Worm (Caenorhabditis elegans) whole organism, late embryonic: ENCODE measurements around the gene C18H9.1.
A peak's percentile ranks its signal among the peaks of the same experiment; 100 is the strongest.

Source experiments
- C08G9.2 ChIP-seq: sonication (generic microtip); optimal IDR thresholded peaks from 2 replicates; lab custom pipeline; 2016; ENCODE audit warnings: mild to moderate bottlenecking, missing genetic modification characterization, moderate library complexity, missing compliant biosample characterization
- C38D4.7 ChIP-seq: fragments of 200-800 bp; sonication (Bioruptor generic); optimal IDR thresholded peaks from 2 replicates; lab custom pipeline; 2018; ENCODE audit warnings: mild to moderate bottlenecking, missing genetic modification characterization, moderate library complexity, missing compliant biosample characterization
- K02D7.2 ChIP-seq: sonication (generic microtip); optimal IDR thresholded peaks from 2 replicates; lab custom pipeline; 2017; ENCODE audit warnings: mild to moderate bottlenecking, missing genetic modification characterization, missing compliant biosample characterization
- K09A11.1 ChIP-seq: sonication (generic microtip); optimal IDR thresholded peaks from 2 replicates; lab custom pipeline; 2017; ENCODE audit warnings: antibody characterized with exemption, mild to moderate bottlenecking, missing genetic modification characterization, missing compliant biosample characterization; ENCODE audit not compliant: insufficient read depth
- Y22D7AL.16 ChIP-seq: sonication (generic microtip); optimal IDR thresholded peaks from 2 replicates; lab custom pipeline; 2016; ENCODE audit warnings: missing genetic modification characterization, missing compliant biosample characterization
- ahr-1 ChIP-seq: sonication (generic microtip); optimal IDR thresholded peaks from 2 replicates; lab custom pipeline; 2016; ENCODE audit warnings: missing genetic modification characterization, missing compliant biosample characterization
- ceh-14 ChIP-seq: sonication (generic microtip); optimal IDR thresholded peaks from 2 replicates; lab custom pipeline; 2016; ENCODE audit warnings: missing genotype, missing genetic modification characterization, missing compliant biosample characterization
- ceh-18 ChIP-seq: sonication (generic microtip); optimal IDR thresholded peaks from 2 replicates; lab custom pipeline; 2016; ENCODE audit warnings: missing genetic modification characterization, missing compliant biosample characterization
- ceh-19 ChIP-seq: fragments of 200-800 bp; sonication (Bioruptor generic); optimal IDR thresholded peaks from 2 replicates; lab custom pipeline; 2018; ENCODE audit warnings: mild to moderate bottlenecking, missing genetic modification characterization, missing compliant biosample characterization
- ceh-24 ChIP-seq: sonication (generic microtip); optimal IDR thresholded peaks from 2 replicates; lab custom pipeline; 2016; ENCODE audit warnings: mild to moderate bottlenecking, missing genetic modification characterization, missing compliant biosample characterization
- ceh-30 ChIP-seq: fragments of 150-350 bp; optimal IDR thresholded peaks from 2 replicates; lab custom pipeline; 2014; ENCODE audit warnings: missing biosample characterization, missing genetic modification characterization
- ceh-31 ChIP-seq: sonication (generic microtip); optimal IDR thresholded peaks from 2 replicates; lab custom pipeline; 2016; ENCODE audit warnings: missing genetic modification characterization, missing compliant biosample characterization
- ceh-34 ChIP-seq: sonication (generic microtip); optimal IDR thresholded peaks from 2 replicates; lab custom pipeline; 2016; ENCODE audit warnings: mild to moderate bottlenecking, missing genetic modification characterization, missing compliant biosample characterization
- ceh-6 ChIP-seq: fragments of 200-800 bp; sonication (Bioruptor generic); optimal IDR thresholded peaks from 2 replicates; lab custom pipeline; 2018; ENCODE audit warnings: mild to moderate bottlenecking, missing genetic modification characterization, missing compliant biosample characterization
- che-1 ChIP-seq: sonication (generic microtip); optimal IDR thresholded peaks from 2 replicates; lab custom pipeline; 2016; ENCODE audit warnings: mild to moderate bottlenecking, missing genetic modification characterization, missing compliant biosample characterization
- dmd-4 ChIP-seq: sonication (generic microtip); optimal IDR thresholded peaks from 2 replicates; lab custom pipeline; 2016; ENCODE audit warnings: borderline replicate concordance, missing genetic modification characterization, missing compliant biosample characterization
- dve-1 ChIP-seq: sonication (generic microtip); optimal IDR thresholded peaks from 2 replicates; lab custom pipeline; 2017; ENCODE audit warnings: antibody characterized with exemption, mild to moderate bottlenecking, missing genetic modification characterization, missing compliant biosample characterization
- elt-2 ChIP-seq: sonication (generic microtip); optimal IDR thresholded peaks from 2 replicates; lab custom pipeline; 2016; ENCODE audit warnings: missing genetic modification reagents, missing genetic modification characterization, missing compliant biosample characterization
- elt-4 ChIP-seq: sonication (generic microtip); optimal IDR thresholded peaks from 2 replicates; lab custom pipeline; 2016; ENCODE audit warnings: missing genetic modification characterization, missing compliant biosample characterization
- eyg-1 ChIP-seq: sonication (generic microtip); optimal IDR thresholded peaks from 2 replicates; lab custom pipeline; 2016; ENCODE audit warnings: missing genotype, missing genetic modification characterization, missing compliant biosample characterization
- fax-1 ChIP-seq: sonication (generic microtip); optimal IDR thresholded peaks from 2 replicates; lab custom pipeline; 2016; ENCODE audit warnings: missing genotype, missing genetic modification characterization, missing compliant biosample characterization
- fkh-6 ChIP-seq: sonication (generic microtip); optimal IDR thresholded peaks from 2 replicates; lab custom pipeline; 2016; ENCODE audit warnings: missing genetic modification characterization, missing compliant biosample characterization
- gmeb-2 ChIP-seq: sonication (generic microtip); optimal IDR thresholded peaks from 2 replicates; lab custom pipeline; 2016; ENCODE audit warnings: missing genetic modification characterization, inconsistent platforms, missing compliant biosample characterization
- hlh-13 ChIP-seq: fragments of 200-800 bp; sonication (Bioruptor generic); optimal IDR thresholded peaks from 2 replicates; lab custom pipeline; 2018; ENCODE audit warnings: mild to moderate bottlenecking, missing genetic modification characterization, missing compliant biosample characterization
- hlh-15 ChIP-seq: sonication (generic microtip); optimal IDR thresholded peaks from 2 replicates; lab custom pipeline; 2016; ENCODE audit warnings: missing genetic modification characterization, missing compliant biosample characterization
- hlh-30 ChIP-seq: sonication (generic microtip); optimal IDR thresholded peaks from 2 replicates; lab custom pipeline; 2017; ENCODE audit warnings: antibody characterized with exemption, missing genetic modification characterization, missing compliant biosample characterization; ENCODE audit not compliant: insufficient read depth
- hlh-8 ChIP-seq: sonication (generic microtip); optimal IDR thresholded peaks from 2 replicates; lab custom pipeline; 2016; ENCODE audit warnings: missing genotype, missing genetic modification characterization, missing compliant biosample characterization
- lin-11 ChIP-seq: fragments of 200-800 bp; sonication (Bioruptor generic); optimal IDR thresholded peaks from 2 replicates; lab custom pipeline; 2018; ENCODE audit warnings: mild to moderate bottlenecking, missing genetic modification characterization, missing compliant biosample characterization
- mec-3 ChIP-seq: sonication (generic microtip); optimal IDR thresholded peaks from 2 replicates; lab custom pipeline; 2016; ENCODE audit warnings: borderline replicate concordance, missing genetic modification characterization, missing compliant biosample characterization
- nhr-232 ChIP-seq: sonication (generic microtip); optimal IDR thresholded peaks from 2 replicates; lab custom pipeline; 2016; ENCODE audit warnings: missing genetic modification characterization, missing compliant biosample characterization
- npax-4 ChIP-seq: sonication (generic microtip); optimal IDR thresholded peaks from 2 replicates; lab custom pipeline; 2016; ENCODE audit warnings: missing genetic modification characterization, missing compliant biosample characterization
- odd-2 ChIP-seq: sonication (generic microtip); optimal IDR thresholded peaks from 2 replicates; lab custom pipeline; 2017; ENCODE audit warnings: antibody characterized with exemption, mild to moderate bottlenecking, missing genetic modification characterization, missing compliant biosample characterization
- pat-9 ChIP-seq: fragments of 200-800 bp; sonication (Bioruptor generic); optimal IDR thresholded peaks from 2 replicates; lab custom pipeline; 2018; ENCODE audit warnings: mild to moderate bottlenecking, missing genetic modification characterization, moderate library complexity, missing compliant biosample characterization
- pha-2 ChIP-seq: sonication (generic microtip); optimal IDR thresholded peaks from 2 replicates; lab custom pipeline; 2017; ENCODE audit warnings: mild to moderate bottlenecking, missing genetic modification characterization, missing compliant biosample characterization
- pha-4 ChIP-seq: fragments of 150-350 bp; optimal IDR thresholded peaks from 2 replicates; lab custom pipeline; 2018; ENCODE audit warnings: missing biosample characterization, missing genetic modification reagents, missing genetic modification characterization
- pqm-1 ChIP-seq: sonication (generic microtip); optimal IDR thresholded peaks from 2 replicates; lab custom pipeline; 2016; ENCODE audit warnings: missing genetic modification characterization, missing compliant biosample characterization
- pros-1 ChIP-seq: fragments of 150-350 bp; optimal IDR thresholded peaks from 2 replicates; lab custom pipeline; 2014; ENCODE audit warnings: missing biosample characterization, missing genetic modification reagents, missing genetic modification characterization
- ref-2 ChIP-seq: sonication (generic microtip); optimal IDR thresholded peaks from 2 replicates; lab custom pipeline; 2016; ENCODE audit warnings: missing genetic modification characterization, missing compliant biosample characterization
- rnt-1 ChIP-seq: sonication (generic microtip); optimal IDR thresholded peaks from 2 replicates; lab custom pipeline; 2016; ENCODE audit warnings: missing genetic modification characterization, missing compliant biosample characterization
- sdc-2 ChIP-seq: sonication (generic microtip); optimal IDR thresholded peaks from 2 replicates; lab custom pipeline; 2016; ENCODE audit warnings: missing genotype, missing genetic modification characterization, missing compliant biosample characterization
- sox-2 ChIP-seq: fragments of 200-800 bp; sonication (Bioruptor generic); IDR thresholded peaks from 2 replicates; pipeline ENCODE4 v1.3.6; 2022; ENCODE audit warnings: missing genetic modification reagents, missing genetic modification characterization, missing compliant biosample characterization
- syd-9 ChIP-seq: sonication (generic microtip); optimal IDR thresholded peaks from 2 replicates; lab custom pipeline; 2016; ENCODE audit warnings: mild to moderate bottlenecking, missing genetic modification characterization, moderate library complexity, missing compliant biosample characterization
- tbx-2 ChIP-seq: sonication (generic microtip); optimal IDR thresholded peaks from 2 replicates; lab custom pipeline; 2016; ENCODE audit warnings: missing genetic modification characterization, missing compliant biosample characterization
- tbx-7 ChIP-seq: sonication (generic microtip); optimal IDR thresholded peaks from 2 replicates; lab custom pipeline; 2016; ENCODE audit warnings: missing genotype, missing genetic modification characterization, missing compliant biosample characterization
- ttx-3 ChIP-seq: sonication (generic microtip); optimal IDR thresholded peaks from 2 replicates; lab custom pipeline; 2016; ENCODE audit warnings: missing genetic modification reagents, missing genetic modification characterization, missing compliant biosample characterization
- unc-42 ChIP-seq: sonication (generic microtip); optimal IDR thresholded peaks from 2 replicates; lab custom pipeline; 2016; ENCODE audit warnings: missing genotype, missing genetic modification characterization, missing compliant biosample characterization
- unc-55 ChIP-seq: sonication (generic microtip); optimal IDR thresholded peaks from 2 replicates; lab custom pipeline; 2017; ENCODE audit warnings: missing biosample characterization, missing genetic modification reagents, missing genetic modification characterization
- unc-86 ChIP-seq: sonication (generic microtip); optimal IDR thresholded peaks from 2 replicates; lab custom pipeline; 2016; ENCODE audit warnings: missing genetic modification characterization, missing compliant biosample characterization
- zip-5 ChIP-seq: sonication (generic microtip); optimal IDR thresholded peaks from 2 replicates; lab custom pipeline; 2016; ENCODE audit warnings: missing genetic modification characterization, missing compliant biosample characterization
- ztf-16 ChIP-seq: sonication (generic microtip); optimal IDR thresholded peaks from 2 replicates; lab custom pipeline; 2017; ENCODE audit warnings: missing genetic modification characterization, missing compliant biosample characterization

Gene C18H9.1

ce11 chrII:6718221-6718620, 19.3 kb downstream of the C18H9.1 start, which contains the start of gene tsp-10:
Gene tsp-10 (plus strand): TSS chrII:6718586.
- TF ChIP-seq pha-2 (tag; lab: Kevin White, UChicago) = no peak
- TF ChIP-seq unc-86 = no peak
- no peak for TF ChIP-seq eyg-1 (tag; lab: Kevin White, UChicago)
- TF ChIP-seq tbx-2 (tag; lab: Kevin White, UChicago) = no peak
- TF ChIP-seq K02D7.2 (tag; lab: Kevin White, UChicago) = no peak
- no peak for TF ChIP-seq hlh-13
- TF ChIP-seq lin-11 (tag; lab: Kevin White, UChicago) = no peak
- TF ChIP-seq ceh-30 (tag; lab: Kevin White, UChicago) = no peak
- no peak for TF ChIP-seq odd-2 (tag; lab: Kevin White, UChicago)
- TF ChIP-seq dve-1 (tag; lab: Kevin White, UChicago) = no peak
- no peak for TF ChIP-seq hlh-8
- no peak for TF ChIP-seq pat-9 (tag; lab: Kevin White, UChicago)
- TF ChIP-seq sox-2 (GFP tag; lab: Robert Waterston, UW) = no peak
- TF ChIP-seq ceh-19 (GFP tag; lab: Kevin White, UChicago) = no peak
- TF ChIP-seq sdc-2 (tag; lab: Kevin White, UChicago) = no peak
- no peak for TF ChIP-seq unc-42
- TF ChIP-seq fkh-6 = no peak
- no peak for TF ChIP-seq zip-5 (tag; lab: Kevin White, UChicago)
- no peak for TF ChIP-seq ztf-16 (tag; lab: Kevin White, UChicago)

ce11 chrII:6721581-6721980, 22.7 kb downstream of the C18H9.1 start:
- TF ChIP-seq dmd-4 = peak; percentile 10
- TF ChIP-seq ztf-16 (tag; lab: Kevin White, UChicago) = peak; percentile 16
- no peak for TF ChIP-seq hlh-30
- TF ChIP-seq hlh-8 = no peak
- TF ChIP-seq ceh-34 (tag; lab: Kevin White, UChicago) = peak; percentile 96
- peak; percentile 14 for TF ChIP-seq lin-11 (tag; lab: Kevin White, UChicago)
- no peak for TF ChIP-seq nhr-232
- no peak for TF ChIP-seq ttx-3
- no peak for TF ChIP-seq eyg-1 (tag; lab: Kevin White, UChicago)
- no peak for TF ChIP-seq pat-9 (tag; lab: Kevin White, UChicago)
- TF ChIP-seq Y22D7AL.16 (tag; lab: Kevin White, UChicago) = peak; percentile 31
- TF ChIP-seq ceh-24 (tag; lab: Kevin White, UChicago) = no peak
- TF ChIP-seq tbx-7 (tag; lab: Kevin White, UChicago) = no peak
- TF ChIP-seq ceh-6 (GFP tag; lab: Kevin White, UChicago) = peak; percentile 13
- no peak for TF ChIP-seq dve-1 (tag; lab: Kevin White, UChicago)
- TF ChIP-seq pqm-1 = no peak
- TF ChIP-seq pros-1 (tag; lab: Kevin White, UChicago) = no peak
- TF ChIP-seq che-1 (tag; lab: Kevin White, UChicago) = peak; percentile 38
- peak; percentile 10 for TF ChIP-seq tbx-2 (tag; lab: Kevin White, UChicago)
- peak; percentile 51 for TF ChIP-seq hlh-15 (tag; lab: Kevin White, UChicago)
- TF ChIP-seq unc-55 = no peak
- TF ChIP-seq ceh-14 (tag; lab: Kevin White, UChicago) = no peak
- TF ChIP-seq elt-2 (tag; lab: Kevin White, UChicago) = peak; percentile 17
- peak; percentile 11 for TF ChIP-seq K09A11.1 (tag; lab: Kevin White, UChicago)
- peak; percentile 74 for TF ChIP-seq ceh-19 (GFP tag; lab: Kevin White, UChicago)
- peak; percentile 39 for TF ChIP-seq C38D4.7 (GFP tag; lab: Kevin White, UChicago)
- TF ChIP-seq K02D7.2 (tag; lab: Kevin White, UChicago) = no peak
- peak; percentile 28 for TF ChIP-seq rnt-1 (tag; lab: Kevin White, UChicago)
- no peak for TF ChIP-seq zip-5 (tag; lab: Kevin White, UChicago)
- no peak for TF ChIP-seq C08G9.2 (tag; lab: Kevin White, UChicago)
- peak; percentile 21 for TF ChIP-seq ref-2 (tag; lab: Kevin White, UChicago)
- TF ChIP-seq npax-4 (tag; lab: Kevin White, UChicago) = no peak
- peak; percentile 28 for TF ChIP-seq ceh-31 (tag; lab: Kevin White, UChicago)
- no peak for TF ChIP-seq pha-4 (tag; lab: Kevin White, UChicago)
- no peak for TF ChIP-seq syd-9 (tag; lab: Kevin White, UChicago)
- TF ChIP-seq ahr-1 = no peak
- TF ChIP-seq gmeb-2 (tag; lab: Kevin White, UChicago) = peak; percentile 20
- no peak for TF ChIP-seq unc-86
- TF ChIP-seq ceh-18 (tag; lab: Kevin White, UChicago) = peak; percentile 15
- TF ChIP-seq fax-1 (tag; lab: Kevin White, UChicago) = peak; percentile 9
- no peak for TF ChIP-seq elt-4
- TF ChIP-seq unc-42 = no peak
- TF ChIP-seq mec-3 = no peak
